Fruit fly (Drosophila melanogaster): ENCODE measurements around the gene mgl.

mgl gene

DNA sequence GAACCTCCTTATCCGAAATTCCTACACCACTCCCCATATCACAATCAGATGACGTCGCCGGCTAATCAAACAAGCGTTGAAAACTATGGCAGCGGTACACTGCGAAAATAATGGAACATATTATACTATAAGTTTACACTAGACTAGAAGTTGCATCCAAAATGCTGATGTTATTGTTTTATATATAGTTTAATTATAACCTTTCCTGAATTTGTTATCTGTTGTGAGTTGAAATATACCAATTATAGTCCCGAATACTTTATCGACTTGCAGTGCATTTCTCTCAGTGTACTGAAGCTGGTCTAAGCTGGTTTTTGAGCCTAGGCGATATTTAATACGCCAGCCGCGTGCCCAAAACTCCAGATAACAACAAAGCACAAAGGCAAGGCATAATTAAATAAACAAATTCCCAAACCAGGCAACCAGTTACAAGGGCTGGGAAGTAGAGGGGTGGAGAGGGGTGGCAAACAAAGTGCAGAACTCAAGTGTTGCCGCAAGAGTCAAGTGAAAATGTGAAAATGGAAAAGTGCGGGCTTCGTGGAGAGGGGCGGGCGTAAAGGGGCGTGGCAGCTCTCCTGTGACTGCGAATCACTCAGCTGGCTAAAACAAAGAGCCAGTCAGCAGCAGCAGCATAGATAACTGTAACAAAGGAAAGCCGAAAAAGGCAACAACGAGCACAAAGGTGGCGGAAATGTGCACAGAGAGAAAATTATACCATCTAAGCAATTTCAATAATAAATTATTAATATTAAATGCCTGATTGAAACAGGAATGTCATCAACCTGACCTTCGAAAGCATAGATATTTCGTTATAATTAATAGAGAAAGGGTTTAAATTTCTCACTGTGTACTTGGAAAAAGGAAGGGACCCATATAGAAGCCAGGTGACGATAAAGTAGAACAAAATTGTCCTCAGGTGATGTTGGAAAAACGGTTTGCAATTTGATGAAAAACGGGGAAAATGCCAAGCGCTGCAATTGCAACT, 147.5 kb downstream of the mgl start (continued):
- TF ChIP-seq al (GFP tag; IDR thresholded peaks at IDR 0.05) (peak; percentile 70), tin (GFP tag; optimal IDR thresholded peaks at IDR 0.05) (peak; percentile 73), wor (GFP tag; IDR thresholded peaks at IDR 0.05) (peak; percentile 60), shn (GFP tag; optimal IDR thresholded peaks at IDR 0.05) (peak; percentile 23), ap (GFP tag; IDR thresholded peaks at IDR 0.05) (peak; percentile 72), Adf1 (GFP tag; IDR thresholded peaks at IDR 0.05) (peak; percentile 41; the same call in 1 of the 2 replicates), chinmo (GFP tag; IDR thresholded peaks at IDR 0.05; ENCODE audit: partially characterized antibody) (no peak), CG14441 (GFP tag; IDR thresholded peaks at IDR 0.05) (peak; percentile 81), cato (GFP tag; optimal IDR thresholded peaks at IDR 0.05; ENCODE audit: borderline replicate concordance) (peak; percentile 57), CG2712 (tag; optimal IDR thresholded peaks at IDR 0.05) (peak; percentile 86), danr (GFP tag; IDR thresholded peaks at IDR 0.05) (peak; percentile 66), Dad (GFP tag; optimal IDR thresholded peaks at IDR 0.05) (peak; percentile 57), croc (GFP tag; conservative IDR thresholded peaks at IDR 0.05) (peak; percentile 50), CG15479 (GFP tag; optimal IDR thresholded peaks at IDR 0.05) (no peak), CG30431 (GFP tag; optimal IDR thresholded peaks at IDR 0.05) (peak; percentile 64), CG17186 (GFP tag; optimal IDR thresholded peaks at IDR 0.05) (peak; percentile 32), jing (GFP tag; optimal IDR thresholded peaks at IDR 0.05) (peak; percentile 62), B-H2 (GFP tag; optimal IDR thresholded peaks at IDR 0.05) (peak; percentile 60), knrl (GFP tag; IDR thresholded peaks at IDR 0.05; ENCODE audit: partially characterized antibody) (no peak), CG3407 (GFP tag; optimal IDR thresholded peaks at IDR 0.05) (peak; percentile 47), Mad (GFP tag; optimal IDR thresholded peaks at IDR 0.05) (peak; percentile 38), E2f1 (GFP tag; IDR thresholded peaks at IDR 0.05) (peak; percentile 70), CG10274 (GFP tag; optimal IDR thresholded peaks at IDR 0.05) (peak; percentile 67), CG6765 (GFP tag; optimal IDR thresholded peaks at IDR 0.05) (peak; percentile 82), pho (GFP tag; optimal IDR thresholded peaks at IDR 0.05) (peak; percentile 78), CG10565 (GFP tag; optimal IDR thresholded peaks at IDR 0.05) (no peak), Atf6 (GFP tag; IDR thresholded peaks at IDR 0.05) (peak; percentile 84), CG10543 (GFP tag; optimal IDR thresholded peaks at IDR 0.05) (peak; percentile 70), pb (GFP tag; optimal IDR thresholded peaks at IDR 0.05) (peak; percentile 24), CG8281 (tag; optimal IDR thresholded peaks at IDR 0.05) (peak; percentile 64), Spps (tag; optimal IDR thresholded peaks at IDR 0.05) (peak; percentile 13), CG7372 (GFP tag; IDR thresholded peaks at IDR 0.05) (peak; percentile 69), vnd (GFP tag; IDR thresholded peaks at IDR 0.05; ENCODE audit: partially characterized antibody) (no peak), her (GFP tag; optimal IDR thresholded peaks at IDR 0.05) (peak; percentile 40), CG18262 (tag; optimal IDR thresholded peaks at IDR 0.05) (peak; percentile 78), Six4 (GFP tag; optimal IDR thresholded peaks at IDR 0.05) (peak; percentile 70), CG32772 (GFP tag; IDR thresholded peaks at IDR 0.05) (peak; percentile 66), fu2 (GFP tag; optimal IDR thresholded peaks at IDR 0.05) (peak; percentile 24), zfh2 (GFP tag; optimal IDR thresholded peaks at IDR 0.05) (peak; percentile 51), btn (GFP tag; optimal IDR thresholded peaks at IDR 0.05) (peak; percentile 26), CG42726 (GFP tag; IDR thresholded peaks at IDR 0.05; ENCODE audit: partially characterized antibody) (no peak), bsh (GFP tag; optimal IDR thresholded peaks at IDR 0.05) (peak in 1 of 2 experiments; percentile 83), sisA (GFP tag; IDR thresholded peaks at IDR 0.05) (peak; percentile 64), Camta (GFP tag; optimal IDR thresholded peaks at IDR 0.05) (peak; percentile 68), CTCF (GFP tag; optimal IDR thresholded peaks at IDR 0.05) (peak; percentile 24), CG11247 (GFP tag; IDR thresholded peaks at IDR 0.05) (peak; percentile 73), sd (tag; optimal IDR thresholded peaks at IDR 0.05) (peak; percentile 74), otp (GFP tag; IDR thresholded peaks at IDR 0.05) (peak; percentile 81), sens (GFP tag) (peak; percentile 95)

Measured in whole organism, embryonic.